Worm (Caenorhabditis elegans) whole organism, L2 larva: ENCODE results near the gene ints-2.

ENCODE experiments used
- blmp-1 ChIP-seq: sonication (generic microtip); optimal IDR thresholded peaks from 2 replicates; lab custom pipeline; 2017; ENCODE audit warnings: missing genetic modification characterization, mild to moderate bottlenecking, missing compliant biosample characterization, antibody characterized with exemption, moderate library complexity; ENCODE audit not compliant: insufficient read depth
- nhr-12 ChIP-seq: fragments of 150-350 bp; optimal IDR thresholded peaks from 2 replicates; lab custom pipeline; 2014; ENCODE audit warnings: missing biosample characterization, missing genetic modification characterization
- zag-1 ChIP-seq: fragments of 150-350 bp; optimal IDR thresholded peaks from 2 replicates; lab custom pipeline; 2014; ENCODE audit warnings: missing biosample characterization, missing genetic modification characterization

ce11 chrV:14150966-14151365 lies 34.5 kb upstream of the ints-2 start:
- TF ChIP-seq nhr-12 (no peak), zag-1 (tag; lab: Kevin White, UChicago) (no peak), blmp-1 (no peak)
